Worm (Caenorhabditis elegans) whole organism, late embryonic: ENCODE results near the gene cft-1.

ENCODE experiments used
- dve-1 ChIP-seq: sonication (generic microtip); optimal IDR thresholded peaks from 2 replicates; lab custom pipeline; 2017; ENCODE audit warnings: antibody characterized with exemption, mild to moderate bottlenecking, missing genetic modification characterization, missing compliant biosample characterization
- lin-11 ChIP-seq: fragments of 200-800 bp; sonication (Bioruptor generic); optimal IDR thresholded peaks from 2 replicates; lab custom pipeline; 2018; ENCODE audit warnings: mild to moderate bottlenecking, missing genetic modification characterization, missing compliant biosample characterization
- tbx-2 ChIP-seq: sonication (generic microtip); optimal IDR thresholded peaks from 2 replicates; lab custom pipeline; 2016; ENCODE audit warnings: missing genetic modification characterization, missing compliant biosample characterization
- tbx-7 ChIP-seq: sonication (generic microtip); optimal IDR thresholded peaks from 2 replicates; lab custom pipeline; 2016; ENCODE audit warnings: missing genotype, missing genetic modification characterization, missing compliant biosample characterization
- ttx-3 ChIP-seq: sonication (generic microtip); optimal IDR thresholded peaks from 2 replicates; lab custom pipeline; 2016; ENCODE audit warnings: missing genetic modification reagents, missing genetic modification characterization, missing compliant biosample characterization

DNA sequence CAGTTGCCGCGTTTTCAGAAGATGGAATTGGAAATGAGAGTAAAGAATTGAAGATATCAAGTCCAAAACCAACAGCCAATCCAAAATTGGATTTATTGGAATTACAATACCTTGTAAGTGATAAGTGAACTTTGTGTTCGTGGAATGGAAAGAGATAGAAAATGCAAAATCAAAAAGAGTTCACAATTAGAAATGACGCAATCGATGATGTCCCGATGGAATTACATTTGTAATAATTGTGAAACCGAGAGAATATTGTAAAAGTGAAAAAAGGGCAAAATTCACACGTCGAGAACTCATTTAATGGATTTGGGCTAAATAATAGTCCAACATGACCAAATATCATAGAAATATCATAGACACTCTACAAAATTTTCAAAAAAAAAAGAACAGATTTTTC is 13.4 kb upstream of the cft-1 start:
- no peak for TF ChIP-seq lin-11 (tag; lab: Kevin White, UChicago)
- TF ChIP-seq dve-1 (tag; lab: Kevin White, UChicago) = no peak
- no peak for TF ChIP-seq tbx-2 (tag; lab: Kevin White, UChicago)
- TF ChIP-seq ttx-3 (tag; lab: Kevin White, UChicago) = no peak
- TF ChIP-seq tbx-7 (tag; lab: Kevin White, UChicago) = no peak
